Fruit fly (Drosophila melanogaster) Kc167 (cell line): ENCODE measurements around the gene Wbp2.

Experiments used
- Myc ChIP-seq: fragments of >200 bp; optimal IDR thresholded peaks from 2 replicates; lab custom pipeline; 2017; ENCODE audit warnings: missing external identifiers
- Sin3A ChIP-seq: fragments of >200 bp; optimal IDR thresholded peaks from 2 replicates; lab custom pipeline; 2018; ENCODE audit warnings: missing external identifiers
- h ChIP-seq: fragments of >200 bp; optimal IDR thresholded peaks from 3 replicates; lab custom pipeline; 2018; ENCODE audit warnings: missing external identifiers
- psq ChIP-seq: fragments of >200 bp; optimal IDR thresholded peaks from 2 replicates; lab custom pipeline; 2017; ENCODE audit warnings: missing external identifiers

DNA sequence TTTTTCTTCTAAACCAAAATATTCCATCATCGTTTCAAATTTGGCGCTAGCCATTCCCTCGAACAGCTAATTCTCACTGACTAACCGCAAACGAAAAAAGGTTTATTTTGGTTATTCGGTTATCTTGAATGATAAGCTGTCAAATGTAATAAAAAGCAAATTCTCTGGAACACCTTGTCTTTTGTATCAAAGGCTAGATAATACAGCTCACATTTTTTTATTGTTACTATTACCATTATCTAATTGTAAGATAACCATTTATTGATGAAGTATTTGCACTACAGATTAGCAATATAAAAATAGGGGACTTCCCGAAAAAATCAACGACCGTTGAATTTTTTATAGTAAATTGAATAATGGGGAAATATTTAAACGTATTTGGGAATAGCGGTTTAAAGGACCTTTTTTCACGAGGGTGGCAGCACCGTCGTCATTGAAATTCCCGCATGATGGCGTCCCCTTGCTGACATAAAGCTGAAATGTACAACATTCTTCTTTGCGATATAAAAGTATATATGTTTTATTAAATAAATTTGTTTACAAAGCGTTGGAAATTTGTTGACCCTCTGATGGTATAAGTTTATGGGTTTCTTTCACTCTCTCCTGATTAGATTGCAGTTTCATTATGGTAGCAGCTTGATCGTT, 11.4 kb downstream of the Wbp2 start, which contains the start of gene CG32107:
- TF ChIP-seq Sin3A (lab: Kevin White, UChicago): no peak
- TF ChIP-seq psq: no peak
- no peak for TF ChIP-seq Myc
- no peak for TF ChIP-seq h (lab: Kevin White, UChicago)
